Worm (Caenorhabditis elegans) whole organism, dauer: ENCODE data around the gene cct-3.
"Not testable (repeated sequence)": the region's sequence is repeated elsewhere in the genome, so short reads cannot be mapped to it uniquely, and the experiment has no call there.

ENCODE experiments used
- unc-62 ChIP-seq: sonication (generic microtip); optimal IDR thresholded peaks from 2 replicates; lab custom pipeline; 2017; ENCODE audit warnings: missing biosample characterization, missing genetic modification reagents, missing genetic modification characterization

Gene cct-3

DNA sequence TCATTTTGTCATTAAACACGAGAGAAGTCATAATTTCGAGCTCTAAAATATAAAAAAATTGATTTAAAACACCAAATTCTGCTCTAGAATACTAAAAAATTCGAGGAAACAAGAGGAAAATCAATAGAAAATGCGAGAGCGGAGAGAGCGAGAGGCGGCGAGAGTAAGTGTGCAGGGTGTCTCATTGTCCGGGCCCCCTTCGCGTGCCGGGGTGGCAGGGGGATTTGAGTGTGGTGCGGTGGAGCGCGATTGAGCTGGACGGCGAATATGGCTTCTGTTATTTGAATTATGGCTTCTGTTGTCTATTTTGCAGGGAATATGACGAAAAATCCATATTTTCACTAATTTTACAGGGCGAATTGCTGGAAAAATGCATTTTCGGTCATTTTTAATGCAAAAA lies 13.5 kb upstream of the cct-3 start, which contains the start of gene Y59C2A.3:
Gene Y59C2A.3, minus strand, starts transcription at position 42 of the 400 bp plus-strand sequence.
- no peak for TF ChIP-seq unc-62 (GFP tag; lab: Kevin White, UChicago)

DNA sequence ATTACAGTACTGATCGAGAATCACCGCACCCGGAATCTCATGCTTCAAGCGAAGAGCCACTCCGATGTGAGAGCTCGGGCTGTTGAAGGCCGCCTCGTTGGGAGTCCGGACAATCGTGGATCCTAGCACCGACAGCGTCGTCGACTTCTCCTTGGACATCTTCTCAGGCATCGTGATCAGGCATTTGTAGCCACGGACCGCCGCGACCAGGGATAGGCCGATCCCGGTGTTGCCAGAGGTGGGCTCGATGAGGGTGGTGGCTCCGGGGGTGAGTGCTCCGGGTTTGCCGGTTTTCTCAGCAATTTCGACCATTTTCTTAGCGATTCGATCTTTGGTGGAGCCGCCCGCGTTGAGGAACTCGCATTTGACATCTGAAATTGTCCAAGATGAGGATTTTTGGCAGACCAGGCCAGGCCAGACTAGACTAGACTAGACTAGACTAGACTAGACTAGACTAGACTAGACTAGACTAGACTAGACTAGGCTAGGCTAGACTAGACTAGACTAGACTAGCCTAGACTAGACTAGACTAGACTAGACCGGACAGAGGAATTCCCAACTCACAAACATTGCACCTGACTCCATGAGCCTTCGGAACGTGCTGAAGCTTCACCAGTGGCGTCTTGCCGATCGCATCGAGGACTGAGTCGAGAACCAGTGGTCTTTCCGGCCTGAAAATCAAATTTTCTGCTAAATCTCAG lies 12.0 kb upstream of the cct-3 start:
- TF ChIP-seq unc-62 (GFP tag; lab: Kevin White, UChicago) = no peak

DNA sequence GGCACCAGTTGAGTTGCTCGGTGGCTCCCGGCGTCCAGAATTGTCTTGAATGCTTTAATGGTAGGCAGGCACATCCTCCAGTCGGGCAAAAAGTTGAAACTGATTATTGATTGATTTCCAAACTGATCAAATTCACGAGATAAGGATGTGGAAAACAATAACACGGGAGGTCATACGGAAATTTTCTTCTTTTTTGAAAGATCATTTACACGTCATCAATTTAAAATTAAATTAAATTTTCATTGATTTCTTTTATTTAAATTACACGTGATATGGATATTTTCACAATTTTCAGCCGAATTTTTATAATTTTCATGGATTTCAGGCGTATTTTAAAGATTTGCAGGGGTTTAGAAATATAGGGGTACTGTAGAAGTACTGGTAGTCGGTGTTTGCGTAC lies 9.9 kb upstream of the cct-3 start, which contains the start of gene cbs-2:
Gene cbs-2, minus strand, starts transcription at position 101 of the 400 bp plus-strand sequence.
- no peak for TF ChIP-seq unc-62 (GFP tag; lab: Kevin White, UChicago)

DNA sequence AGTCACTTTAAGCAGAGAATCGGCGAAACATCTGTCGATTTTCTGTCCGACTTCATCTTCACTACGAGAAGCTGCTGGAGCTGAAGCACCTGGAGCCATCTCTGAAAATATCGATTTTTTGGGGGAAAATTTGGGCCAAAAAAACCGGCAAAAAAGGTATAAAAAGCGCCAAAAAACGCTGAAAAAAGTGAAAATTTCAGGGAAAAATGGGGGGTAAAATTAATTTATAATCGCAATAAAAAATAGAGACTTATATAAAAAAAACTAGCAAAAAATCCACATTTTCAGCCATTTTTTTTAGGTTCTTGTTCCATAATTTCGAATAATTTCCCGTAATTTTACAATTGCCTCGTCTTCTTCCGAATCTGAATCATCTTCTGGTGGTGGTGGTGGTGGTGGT lies 7.7 kb upstream of the cct-3 start, which contains the start of gene F54A3.5:
Gene F54A3.5, minus strand, starts transcription at position 101 of the 400 bp plus-strand sequence.
- no peak for TF ChIP-seq unc-62 (GFP tag; lab: Kevin White, UChicago)

DNA sequence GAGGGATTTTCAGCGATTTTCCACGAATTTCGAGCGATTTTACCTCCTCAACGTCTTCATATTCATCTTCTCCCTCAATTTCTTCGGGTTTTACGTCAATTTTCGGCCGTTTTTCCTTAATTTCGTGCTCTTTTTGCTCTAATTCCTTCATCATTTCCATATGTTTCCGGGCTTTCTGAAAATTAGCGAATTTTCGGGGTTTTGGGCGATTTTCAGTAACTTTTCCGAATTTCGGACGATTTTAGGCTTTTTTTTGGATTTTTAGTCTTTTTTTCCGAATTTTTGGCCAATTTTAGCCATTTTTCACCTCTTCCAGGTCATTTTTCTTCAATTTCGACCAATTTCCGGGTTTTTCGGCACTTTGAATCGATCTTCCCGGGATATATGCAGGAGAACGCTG lies 3.0 kb upstream of the cct-3 start:
- TF ChIP-seq unc-62 (GFP tag; lab: Kevin White, UChicago) = no peak

DNA sequence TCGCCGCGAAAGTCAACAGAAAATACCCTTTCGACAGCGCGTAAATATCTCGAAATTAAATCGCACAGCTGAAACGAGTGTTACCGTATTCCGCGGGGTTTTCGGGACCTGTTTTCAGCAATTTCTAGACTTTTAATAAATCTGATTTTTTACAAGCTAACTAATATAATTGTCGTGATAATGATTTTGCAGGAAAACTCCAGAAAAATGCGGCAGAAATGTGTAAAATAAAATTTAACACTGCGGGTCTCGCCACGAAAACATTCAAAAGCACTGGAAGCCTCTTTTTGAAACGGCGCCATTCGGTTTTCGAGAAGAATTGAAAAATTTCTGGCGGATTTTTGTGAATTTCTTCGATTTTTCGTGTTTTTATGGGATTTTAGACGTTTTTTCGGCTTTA lies 911 bp upstream of the cct-3 start, which contains the start of gene F54A3.6:
Gene F54A3.6, minus strand, starts transcription at position 42 of the 400 bp plus-strand sequence.
- TF ChIP-seq unc-62 (GFP tag; lab: Kevin White, UChicago) = not testable (repeated sequence)

DNA sequence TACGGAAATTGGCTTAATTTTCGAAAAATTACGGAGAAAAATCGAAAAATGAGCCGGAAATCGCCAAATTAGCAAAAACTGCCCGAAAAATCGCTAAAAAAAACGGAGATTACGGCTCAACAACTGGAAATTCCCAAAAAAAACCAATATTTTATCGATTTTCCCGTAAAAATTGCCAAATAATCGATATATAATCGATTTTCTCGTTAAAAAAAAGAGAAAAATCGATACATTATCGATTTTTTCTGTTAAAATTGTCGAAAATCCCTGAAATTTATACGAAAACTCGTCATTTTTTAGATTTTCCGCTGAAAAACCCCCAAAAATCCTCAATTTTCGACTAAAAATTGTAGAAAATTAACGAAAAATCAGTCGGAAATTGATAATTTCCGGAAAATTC lies 3.0 kb downstream of the cct-3 start:
- TF ChIP-seq unc-62 (GFP tag; lab: Kevin White, UChicago) = no peak

DNA sequence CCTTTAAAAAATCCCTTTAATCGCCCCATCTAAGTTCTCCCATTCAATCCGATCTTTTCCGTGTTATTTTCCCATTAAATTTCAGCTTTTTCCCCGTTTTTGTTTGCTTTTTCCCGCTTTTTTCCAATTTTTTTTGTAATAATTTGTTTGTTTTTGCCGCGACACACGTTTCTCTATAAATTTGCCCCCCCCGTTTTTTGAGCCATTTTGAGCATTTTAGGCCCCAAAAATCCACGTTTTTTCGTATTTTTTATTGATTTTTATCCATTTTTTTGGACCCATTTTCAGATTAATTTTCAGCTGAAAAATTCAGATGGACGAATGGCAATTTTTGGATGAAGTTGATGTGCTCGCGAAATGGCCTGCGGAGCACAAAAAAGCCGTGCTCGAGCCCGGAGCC lies 10.0 kb downstream of the cct-3 start, which contains the start of gene F54A3.2:
Gene F54A3.2, plus strand, starts transcription at position 301 of the 400 bp plus-strand sequence.
- no peak for TF ChIP-seq unc-62 (GFP tag; lab: Kevin White, UChicago)

DNA sequence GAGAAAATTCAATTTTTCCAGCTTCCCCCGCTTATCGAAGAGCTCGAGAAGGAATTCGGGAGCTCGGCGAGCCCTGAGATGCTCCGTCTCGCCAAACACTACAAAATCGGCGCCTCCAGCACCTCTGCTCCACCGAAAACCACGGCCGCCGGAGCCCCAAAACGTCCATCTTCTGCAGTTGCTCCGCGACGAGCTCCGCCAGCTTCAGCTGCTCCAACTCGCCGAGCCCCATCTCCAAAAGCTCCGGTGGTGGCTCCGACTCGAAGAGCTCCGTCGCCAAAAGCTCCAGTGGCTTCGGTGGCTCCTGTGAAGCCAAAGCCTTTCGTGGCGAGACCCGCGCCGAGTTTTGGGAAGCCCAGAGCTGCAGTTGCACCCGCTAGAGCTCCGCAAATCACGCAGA lies 18.3 kb downstream of the cct-3 start:
- TF ChIP-seq unc-62 (GFP tag; lab: Kevin White, UChicago) = no peak

DNA sequence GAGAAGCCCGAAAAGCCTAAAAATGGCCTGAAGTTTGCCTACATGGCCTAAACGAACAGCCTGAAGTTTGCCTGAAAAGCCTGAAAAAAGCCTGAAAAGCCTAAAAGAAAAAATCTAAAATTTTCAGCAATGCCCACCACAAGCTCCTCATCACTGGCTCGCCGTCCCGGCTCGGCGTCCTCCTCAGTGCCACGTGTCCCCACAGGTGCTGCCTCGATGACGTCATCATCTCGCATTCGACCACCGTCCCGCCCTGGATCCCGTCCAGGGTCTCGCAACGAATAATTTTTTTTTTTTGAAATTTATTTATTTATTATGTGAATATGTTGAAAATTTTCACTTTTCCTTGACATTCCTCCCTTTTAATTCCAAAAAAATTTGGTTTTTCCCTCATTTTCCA lies 20.3 kb downstream of the cct-3 start:
- TF ChIP-seq unc-62 (GFP tag; lab: Kevin White, UChicago) = no peak

DNA sequence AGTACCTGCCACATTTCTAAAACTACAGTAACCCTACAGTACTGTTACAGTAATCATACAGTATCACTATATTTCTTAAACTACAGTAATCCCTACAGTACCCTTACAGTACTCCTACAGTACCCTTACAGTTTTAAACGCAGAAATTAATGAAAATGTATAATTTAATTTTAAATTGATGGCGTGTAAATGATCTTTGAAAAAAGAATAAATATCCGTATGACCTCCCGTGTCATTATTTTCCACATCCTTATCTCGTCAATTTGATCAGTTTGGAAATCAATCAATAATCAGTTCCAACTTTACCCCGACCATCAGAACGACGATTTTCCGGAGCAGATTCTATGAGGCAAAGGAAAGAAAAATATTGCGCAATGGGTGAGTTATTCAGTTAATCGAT lies 21.5 kb downstream of the cct-3 start, which contains the start of gene K09F6.3:
Gene K09F6.3, plus strand, starts transcription at position 301 of the 400 bp plus-strand sequence.
- TF ChIP-seq unc-62 (GFP tag; lab: Kevin White, UChicago) = not testable (repeated sequence)

DNA sequence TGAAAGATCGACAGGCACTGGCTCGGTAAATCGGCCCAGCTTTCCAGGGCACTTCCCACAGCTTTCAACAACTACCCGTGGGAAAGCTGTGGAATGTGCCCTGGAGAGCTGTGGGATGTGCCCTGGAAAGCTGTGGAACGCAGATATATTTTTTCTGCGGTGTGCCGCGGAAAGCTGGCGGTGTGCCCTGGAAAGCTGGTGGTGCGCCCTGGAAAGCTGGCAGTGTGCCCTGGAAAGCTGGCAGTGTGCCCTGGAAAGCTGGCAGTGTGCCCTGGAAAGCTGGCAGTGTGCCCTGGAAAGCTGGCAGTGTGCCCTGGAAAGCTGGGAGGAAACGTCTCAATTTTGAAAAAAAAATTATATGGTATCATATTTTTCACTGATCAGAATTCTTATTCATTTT lies 40.4 kb downstream of the cct-3 start:
- no peak for TF ChIP-seq unc-62 (GFP tag; lab: Kevin White, UChicago)

DNA sequence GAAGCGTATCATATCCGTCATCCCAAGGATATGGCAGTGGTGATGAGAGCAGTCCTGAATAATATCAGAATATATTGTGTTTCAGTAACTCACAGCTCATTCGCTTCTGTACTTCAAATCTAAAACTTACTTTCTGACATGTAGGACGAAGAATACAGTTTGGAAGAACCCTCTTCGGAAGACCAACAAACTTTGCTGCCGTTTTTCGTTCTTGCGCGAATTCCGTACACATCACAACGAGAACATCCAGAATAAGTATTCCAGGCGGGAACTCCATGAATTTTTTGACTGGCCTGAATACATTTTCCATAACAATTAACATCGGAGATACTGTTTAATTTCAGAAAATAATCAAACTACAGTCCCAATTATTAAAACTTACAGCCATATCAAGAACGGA lies 44.1 kb downstream of the cct-3 start, which contains the start of gene K09F6.15:
Gene K09F6.15, minus strand, starts transcription at position 101 of the 400 bp plus-strand sequence.
- no peak for TF ChIP-seq unc-62 (GFP tag; lab: Kevin White, UChicago)

DNA sequence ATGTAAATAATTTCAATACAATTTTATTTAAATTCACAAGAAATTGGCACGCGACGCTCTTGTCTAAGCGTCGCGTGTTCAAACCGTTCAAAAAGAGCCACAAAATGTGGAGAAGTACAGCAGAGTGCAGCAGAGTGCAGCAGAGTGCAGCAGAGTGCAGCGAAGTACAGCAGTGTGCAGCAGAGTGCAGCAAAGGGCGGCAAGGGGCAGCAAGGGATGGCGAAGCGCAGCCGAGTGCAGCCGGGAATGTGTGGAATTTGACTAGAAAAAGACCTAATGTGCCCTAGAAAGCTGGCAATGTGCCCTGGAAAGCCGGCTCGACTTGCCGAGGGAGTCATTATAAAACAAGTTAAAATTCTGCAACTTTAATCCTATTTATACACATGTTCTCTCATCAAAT lies 45.9 kb downstream of the cct-3 start, which contains the start of gene K09F6.6:
Gene K09F6.6, minus strand, starts transcription at position 43 of the 400 bp plus-strand sequence.
- no peak for TF ChIP-seq unc-62 (GFP tag; lab: Kevin White, UChicago)

DNA sequence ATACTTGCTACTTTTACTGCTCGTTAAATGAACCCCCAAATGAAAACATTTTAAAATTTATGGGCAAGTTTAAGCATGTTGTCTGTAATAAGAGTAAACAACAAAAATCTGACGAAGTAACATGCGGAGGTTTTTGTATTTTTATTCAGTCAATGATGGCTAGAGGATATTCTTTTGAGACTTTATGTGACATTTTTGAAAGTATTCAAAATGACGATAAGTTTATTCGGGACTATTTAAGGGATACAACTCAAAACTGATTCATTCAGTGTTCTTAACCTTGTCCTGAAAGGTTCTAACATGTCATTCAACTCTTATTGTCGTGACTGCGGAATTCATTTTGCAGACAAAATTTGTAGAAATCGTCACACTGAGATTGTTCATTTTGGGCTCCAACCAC lies 46.5 kb downstream of the cct-3 start, which contains the start of gene K09F6.11:
Gene K09F6.11, plus strand, starts transcription at position 301 of the 400 bp plus-strand sequence.
- TF ChIP-seq unc-62 (GFP tag; lab: Kevin White, UChicago) = no peak

DNA sequence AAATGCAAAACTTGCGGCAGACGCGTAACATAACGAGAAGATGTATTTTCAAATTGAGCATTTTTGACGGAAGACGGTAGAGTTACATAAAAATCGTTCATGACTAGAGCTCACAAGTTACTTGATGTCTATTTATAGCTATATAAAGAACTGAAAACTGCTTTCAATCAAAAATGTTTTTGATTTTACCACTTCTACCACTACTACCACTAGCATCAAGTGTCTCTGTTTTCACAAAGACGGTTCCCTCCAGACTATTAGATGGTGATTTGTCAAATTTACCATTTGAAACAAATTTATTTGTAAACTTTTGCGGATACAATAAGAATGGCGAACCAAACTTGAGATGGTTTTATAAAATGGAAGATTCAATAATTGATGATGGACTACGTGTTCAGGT lies 49.3 kb downstream of the cct-3 start, which contains the start of gene K09F6.9:
Gene K09F6.9, minus strand, starts transcription at position 101 of the 400 bp plus-strand sequence.
- not testable (repeated sequence) for TF ChIP-seq unc-62 (GFP tag; lab: Kevin White, UChicago)
